Fruit fly (Drosophila melanogaster) whole organism, prepupa: ENCODE measurements around the gene Sema5c.

Experiments used
- Blimp-1 ChIP-seq: fragments of 200-800 bp; sonication (Bioruptor generic); optimal IDR thresholded peaks from 3 replicates; lab custom pipeline; 2017; ENCODE audit warnings: missing biosample characterization, missing genetic modification characterization, mild to moderate bottlenecking, moderate library complexity, missing genetic modification reagents
- CG10631 ChIP-seq: fragments of 200-800 bp; sonication (Bioruptor generic); optimal IDR thresholded peaks from 2 replicates; lab custom pipeline; 2016; ENCODE audit warnings: missing biosample characterization, missing genetic modification characterization
- CG10669 ChIP-seq: fragments of 200-800 bp; sonication (Bioruptor generic); optimal IDR thresholded peaks from 3 replicates; lab custom pipeline; 2018; ENCODE audit warnings: missing biosample characterization, mild to moderate bottlenecking, missing genetic modification characterization, moderate library complexity
- CG11294 ChIP-seq: fragments of 200-800 bp; sonication (Bioruptor generic); IDR thresholded peaks from 2 replicates; pipeline ENCODE4 v1.3.6; 2022; ENCODE audit warnings: missing biosample characterization, missing genetic modification characterization
- CG11762 ChIP-seq: fragments of 200-800 bp; sonication (Bioruptor generic); optimal IDR thresholded peaks from 3 replicates; lab custom pipeline; 2016; ENCODE audit warnings: missing biosample characterization, missing genetic modification characterization; ENCODE audit not compliant: insufficient read depth
- CG11902 ChIP-seq: fragments of 200-800 bp; sonication (Bioruptor generic); optimal IDR thresholded peaks from 3 replicates; lab custom pipeline; 2016; ENCODE audit warnings: missing biosample characterization, missing genetic modification characterization
- CG15336 ChIP-seq: fragments of 200-800 bp; sonication (Bioruptor generic); IDR thresholded peaks from 2 replicates; pipeline ENCODE4 v1.3.6; 2022; ENCODE audit warnings: missing biosample characterization, missing genetic modification characterization
- CG1621 ChIP-seq: fragments of 200-800 bp; sonication (Bioruptor generic); optimal IDR thresholded peaks from 3 replicates; lab custom pipeline; 2018; ENCODE audit warnings: missing biosample characterization, mild to moderate bottlenecking, missing genetic modification characterization
- CG16779 ChIP-seq: fragments of 200-800 bp; sonication (Bioruptor generic); optimal IDR thresholded peaks from 3 replicates; lab custom pipeline; 2017; ENCODE audit warnings: missing biosample characterization, mild to moderate bottlenecking, missing genetic modification characterization
- CG3032 ChIP-seq: fragments of 200-800 bp; optimal IDR thresholded peaks from 2 replicates; lab custom pipeline; 2019; ENCODE audit warnings: missing biosample characterization, mild to moderate bottlenecking, missing genetic modification characterization, moderate library complexity
- CG31627 ChIP-seq: fragments of 200-800 bp; sonication (Bioruptor generic); optimal IDR thresholded peaks from 3 replicates; lab custom pipeline; 2016; ENCODE audit warnings: missing biosample characterization, missing genetic modification characterization
- CG32006 ChIP-seq: fragments of 200-800 bp; sonication (Bioruptor generic); optimal IDR thresholded peaks from 3 replicates; lab custom pipeline; 2017; ENCODE audit warnings: missing biosample characterization, mild to moderate bottlenecking, missing genetic modification characterization
- CG34406 ChIP-seq: fragments of 200-800 bp; sonication (Bioruptor generic); optimal IDR thresholded peaks from 3 replicates; lab custom pipeline; 2016; ENCODE audit warnings: missing biosample characterization, missing genetic modification characterization
- CG3919 ChIP-seq: fragments of 200-800 bp; sonication (Bioruptor generic); optimal IDR thresholded peaks from 3 replicates; lab custom pipeline; 2016; ENCODE audit warnings: missing biosample characterization, missing genetic modification characterization
- CG4318 ChIP-seq: fragments of 200-800 bp; sonication (Bioruptor generic); optimal IDR thresholded peaks from 3 replicates; lab custom pipeline; 2017; ENCODE audit warnings: missing biosample characterization, mild to moderate bottlenecking, missing genetic modification characterization
- CG6163 ChIP-seq: fragments of 200-800 bp; sonication (Bioruptor generic); IDR thresholded peaks from 3 replicates; pipeline ENCODE4 v1.3.6; 2022; ENCODE audit warnings: missing biosample characterization, missing genetic modification characterization
- CG6276 ChIP-seq: fragments of 200-800 bp; sonication (Bioruptor generic); optimal IDR thresholded peaks from 2 replicates; lab custom pipeline; 2017; ENCODE audit warnings: missing biosample characterization, mild to moderate bottlenecking, missing genetic modification characterization
- CG6792 ChIP-seq: fragments of 200-800 bp; sonication (Bioruptor generic); optimal IDR thresholded peaks from 3 replicates; lab custom pipeline; 2016; ENCODE audit warnings: missing biosample characterization, missing genetic modification characterization
- CG6808 ChIP-seq: fragments of 200-800 bp; sonication (Bioruptor generic); optimal IDR thresholded peaks from 3 replicates; lab custom pipeline; 2017; ENCODE audit warnings: missing biosample characterization, missing genetic modification characterization, mild to moderate bottlenecking, moderate library complexity, missing genetic modification reagents
- CG6854 ChIP-seq: fragments of 200-800 bp; sonication (Bioruptor generic); optimal IDR thresholded peaks from 2 replicates; lab custom pipeline; 2017; ENCODE audit warnings: missing biosample characterization, mild to moderate bottlenecking, missing genetic modification characterization
- CG7368 ChIP-seq: fragments of 200-800 bp; sonication (Bioruptor generic); optimal IDR thresholded peaks from 3 replicates; lab custom pipeline; 2016; ENCODE audit warnings: missing biosample characterization, missing genetic modification characterization
- CG8119 ChIP-seq: fragments of 200-800 bp; sonication (Bioruptor generic); IDR thresholded peaks from 3 replicates; pipeline ENCODE4 v1.3.6; 2022; ENCODE audit warnings: missing biosample characterization, missing genetic modification characterization
- CG8319 ChIP-seq: fragments of 200-800 bp; sonication (Bioruptor generic); optimal IDR thresholded peaks from 3 replicates; lab custom pipeline; 2016; ENCODE audit warnings: missing biosample characterization, missing genetic modification characterization
- Eip75B ChIP-seq: fragments of 200-800 bp; sonication (Bioruptor generic); optimal IDR thresholded peaks from 3 replicates; lab custom pipeline; 2016; ENCODE audit warnings: missing biosample characterization, missing genetic modification characterization
- Eip93F ChIP-seq: fragments of 200-800 bp; sonication (Bioruptor generic); optimal IDR thresholded peaks from 2 replicates; lab custom pipeline; 2016; ENCODE audit warnings: missing biosample characterization, mild to moderate bottlenecking, missing genetic modification characterization
- Ets96B ChIP-seq: fragments of 200-800 bp; optimal IDR thresholded peaks from 2 replicates; lab custom pipeline; 2019; ENCODE audit warnings: missing biosample characterization, mild to moderate bottlenecking, missing genetic modification characterization, moderate library complexity
- Gug ChIP-seq: fragments of 200-800 bp; sonication (Bioruptor generic); IDR thresholded peaks from 2 replicates; pipeline ENCODE4 v1.3.6; 2022; ENCODE audit warnings: missing biosample characterization, missing genetic modification characterization
- Hr38 ChIP-seq: sonication (Bioruptor generic); optimal IDR thresholded peaks from 2 replicates; lab custom pipeline; 2016; ENCODE audit warnings: missing biosample characterization, missing genetic modification characterization
- Hr39 ChIP-seq: fragments of 200-800 bp; sonication (Bioruptor generic); optimal IDR thresholded peaks from 2 replicates; lab custom pipeline; 2016; ENCODE audit warnings: missing biosample characterization, missing genetic modification characterization
- Hr4 ChIP-seq: fragments of 200-800 bp; sonication (Bioruptor generic); optimal IDR thresholded peaks from 3 replicates; lab custom pipeline; 2016; ENCODE audit warnings: missing biosample characterization, missing genetic modification characterization
- Lpt ChIP-seq: fragments of 200-800 bp; sonication (Bioruptor generic); optimal IDR thresholded peaks from 3 replicates; lab custom pipeline; 2016; ENCODE audit warnings: missing biosample characterization, missing genetic modification characterization
- Met ChIP-seq: fragments of 200-800 bp; sonication (Bioruptor generic); optimal IDR thresholded peaks from 3 replicates; lab custom pipeline; 2016; ENCODE audit warnings: missing biosample characterization, missing genetic modification characterization
- OdsH ChIP-seq: fragments of 200-800 bp; sonication (Bioruptor generic); optimal IDR thresholded peaks from 3 replicates; lab custom pipeline; 2016; ENCODE audit warnings: missing biosample characterization, missing genetic modification characterization
- Smox ChIP-seq: fragments of 200-800 bp; sonication (Bioruptor generic); optimal IDR thresholded peaks from 3 replicates; lab custom pipeline; 2016; ENCODE audit warnings: missing biosample characterization, missing genetic modification characterization
- Sox102F ChIP-seq: fragments of 200-800 bp; sonication (Bioruptor generic); optimal IDR thresholded peaks from 2 replicates; lab custom pipeline; 2016; ENCODE audit warnings: missing biosample characterization, mild to moderate bottlenecking, missing genetic modification characterization
- Sox14 ChIP-seq: fragments of 200-800 bp; sonication (Bioruptor generic); optimal IDR thresholded peaks from 3 replicates; lab custom pipeline; 2016; ENCODE audit warnings: missing biosample characterization, missing genetic modification characterization
- Sox15 ChIP-seq: fragments of 200-800 bp; sonication (Bioruptor generic); optimal IDR thresholded peaks from 3 replicates; lab custom pipeline; 2016; ENCODE audit warnings: missing biosample characterization, missing genetic modification characterization
- achi ChIP-seq: fragments of 200-800 bp; sonication (Bioruptor generic); optimal IDR thresholded peaks from 3 replicates; lab custom pipeline; 2016; ENCODE audit warnings: missing biosample characterization, missing genetic modification characterization
- acj6 ChIP-seq: fragments of 200-800 bp; sonication (Bioruptor generic); optimal IDR thresholded peaks from 3 replicates; lab custom pipeline; 2016; ENCODE audit warnings: missing biosample characterization, missing genetic modification characterization
- cyc ChIP-seq: fragments of 200-800 bp; sonication (Bioruptor generic); optimal IDR thresholded peaks from 3 replicates; lab custom pipeline; 2016; ENCODE audit warnings: missing biosample characterization, missing genetic modification characterization
- dsx ChIP-seq: fragments of 200-800 bp; optimal IDR thresholded peaks from 3 replicates; lab custom pipeline; 2019; ENCODE audit warnings: missing biosample characterization, mild to moderate bottlenecking, missing genetic modification characterization, moderate library complexity; ENCODE audit not compliant: poor library complexity, severe bottlenecking
- eg ChIP-seq: fragments of 200-800 bp; sonication (Bioruptor generic); IDR thresholded peaks from 3 replicates; pipeline ENCODE4 v1.3.6; 2022; ENCODE audit warnings: missing biosample characterization, missing genetic modification characterization
- fd59A ChIP-seq: fragments of 200-800 bp; sonication (Bioruptor generic); optimal IDR thresholded peaks from 2 replicates; lab custom pipeline; 2017; ENCODE audit warnings: missing biosample characterization, mild to moderate bottlenecking, missing genetic modification characterization, missing genetic modification reagents
- fd85E ChIP-seq: fragments of 200-800 bp; sonication (Bioruptor generic); optimal IDR thresholded peaks from 3 replicates; lab custom pipeline; 2016; ENCODE audit warnings: missing biosample characterization, missing genetic modification characterization
- lz ChIP-seq: fragments of 200-800 bp; sonication (Bioruptor generic); optimal IDR thresholded peaks from 3 replicates; lab custom pipeline; 2016; ENCODE audit warnings: missing biosample characterization, missing genetic modification characterization
- net ChIP-seq: fragments of 200-800 bp; sonication (Bioruptor generic); optimal IDR thresholded peaks from 3 replicates; lab custom pipeline; 2016; ENCODE audit warnings: missing biosample characterization, missing genetic modification characterization
- pdm3 ChIP-seq: fragments of 200-800 bp; sonication (Bioruptor generic); optimal IDR thresholded peaks from 3 replicates; lab custom pipeline; 2016; ENCODE audit warnings: missing biosample characterization, missing genetic modification characterization
- salr ChIP-seq, 2 experiments: fragments of 200-800 bp; sonication (Bioruptor generic); optimal IDR thresholded peaks; 3 replicates each; lab custom pipeline; 2016 to 2018; ENCODE audit warnings: missing biosample characterization in 2 of 2, missing genetic modification characterization in 2 of 2, mild to moderate bottlenecking in 1 of 2
- spab ChIP-seq: fragments of 200-800 bp; sonication (Bioruptor generic); optimal IDR thresholded peaks from 2 replicates; lab custom pipeline; 2017; ENCODE audit warnings: missing biosample characterization, mild to moderate bottlenecking, missing genetic modification characterization, missing genetic modification reagents
- ss ChIP-seq, 2 experiments: fragments of 200-800 bp; sonication (Bioruptor generic); optimal IDR thresholded peaks; 2 replicates in 1 of 2; 3 replicates in 1 of 2; lab custom pipeline; 2017 to 2018; ENCODE audit warnings: mild to moderate bottlenecking in 2 of 2, missing biosample characterization in 2 of 2, missing genetic modification characterization in 2 of 2, moderate library complexity in 1 of 2
- svp ChIP-seq: fragments of 200-800 bp; sonication (Bioruptor generic); peaks from one replicate; lab custom pipeline; 2016; ENCODE audit warnings: missing biosample characterization, missing genetic modification characterization
- topi ChIP-seq: fragments of 200-800 bp; sonication (Bioruptor generic); optimal IDR thresholded peaks from 3 replicates; lab custom pipeline; 2016; ENCODE audit warnings: missing biosample characterization, missing genetic modification characterization

Sema5c gene

DNA sequence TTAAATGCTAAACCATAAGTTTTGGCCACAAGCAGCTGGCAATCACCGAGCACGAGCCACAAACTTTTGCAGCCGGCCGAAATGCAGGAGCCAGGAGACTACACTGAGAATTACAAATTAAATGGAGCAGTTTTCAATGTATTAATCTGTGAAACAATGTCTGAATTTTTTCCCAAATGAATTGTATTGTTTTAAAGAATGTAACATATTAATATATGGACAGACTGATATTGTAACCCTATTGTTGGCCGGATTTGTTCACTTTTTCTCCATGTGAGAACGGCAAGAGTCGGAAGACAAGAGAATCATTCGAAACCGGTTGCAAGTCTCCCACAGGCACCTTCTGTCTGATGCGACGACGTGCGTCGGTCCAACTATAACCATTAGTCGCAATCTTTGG is 33.5 kb upstream of the Sema5c start:
- TF ChIP-seq ss (GFP tag; optimal IDR thresholded peaks at IDR 0.05; lab: Kevin White, UChicago): peak; percentile 89 to 90
- TF ChIP-seq CG3919 (GFP tag; lab: Kevin White, UChicago): peak; percentile 92
- TF ChIP-seq acj6 (GFP tag; lab: Kevin White, UChicago): peak; percentile 87
- TF ChIP-seq CG32006 (GFP tag; lab: Kevin White, UChicago): peak; percentile 72
- peak; percentile 81 for TF ChIP-seq CG11902 (GFP tag; lab: Kevin White, UChicago)
- peak; percentile 92 for TF ChIP-seq CG10631 (GFP tag; lab: Kevin White, UChicago)
- TF ChIP-seq svp: peak; percentile 97
- TF ChIP-seq Eip93F (GFP tag; lab: Kevin White, UChicago): peak; percentile 90
- TF ChIP-seq achi (GFP tag; lab: Kevin White, UChicago): peak; percentile 89
- TF ChIP-seq eg: peak; percentile 75
- peak; percentile 89 for TF ChIP-seq CG1621
- TF ChIP-seq Lpt (GFP tag; lab: Kevin White, UChicago): peak; percentile 76
- peak; percentile 69 for TF ChIP-seq Sox15 (GFP tag; lab: Kevin White, UChicago)
- peak; percentile 79 for TF ChIP-seq fd59A (GFP tag; lab: Kevin White, UChicago)
- peak; percentile 93 for TF ChIP-seq cyc (GFP tag; lab: Kevin White, UChicago)
- TF ChIP-seq CG4318 (GFP tag; lab: Kevin White, UChicago): peak; percentile 17
- no peak for TF ChIP-seq Hr38 (GFP tag; lab: Kevin White, UChicago)
- peak; percentile 91 for TF ChIP-seq CG6792 (GFP tag; lab: Kevin White, UChicago)
- peak; percentile 94 for TF ChIP-seq topi
- TF ChIP-seq spab (GFP tag; lab: Kevin White, UChicago): peak; percentile 82
- TF ChIP-seq net (GFP tag; lab: Kevin White, UChicago): peak; percentile 81
- TF ChIP-seq CG11762 (GFP tag; lab: Kevin White, UChicago): peak; percentile 77
- peak; percentile 67 for TF ChIP-seq Gug (GFP tag; lab: Robert Waterston, UW)
- TF ChIP-seq fd85E (GFP tag; lab: Kevin White, UChicago): peak; percentile 61
- peak; percentile 88 for TF ChIP-seq CG6854 (GFP tag; lab: Kevin White, UChicago)
- peak; percentile 74 to 79 for TF ChIP-seq salr (GFP tag; optimal IDR thresholded peaks at IDR 0.05; lab: Kevin White, UChicago)
- peak; percentile 91 for TF ChIP-seq lz (GFP tag; lab: Kevin White, UChicago)
- TF ChIP-seq CG3032 (tag; lab: Kevin White, UChicago): peak; percentile 89
- peak; percentile 72 for TF ChIP-seq CG16779
- TF ChIP-seq CG31627: peak; percentile 93
- peak; percentile 74 for TF ChIP-seq CG15336
- TF ChIP-seq CG6276 (GFP tag; lab: Kevin White, UChicago): no peak
- 0 out of 2 replicates have a peak, but pooled peaks have one; percentile 33 for TF ChIP-seq CG11294 (GFP tag; lab: Robert Waterston, UW)
- peak; percentile 96 for TF ChIP-seq Sox102F (GFP tag; lab: Kevin White, UChicago)
- peak; percentile 92 for TF ChIP-seq Hr39 (GFP tag; lab: Kevin White, UChicago)
- peak; percentile 81 for TF ChIP-seq CG7368 (GFP tag; lab: Kevin White, UChicago)
- TF ChIP-seq Smox (GFP tag; lab: Kevin White, UChicago): peak; percentile 92
- peak; percentile 95 for TF ChIP-seq Met (GFP tag; lab: Kevin White, UChicago)
- peak; percentile 72 for TF ChIP-seq CG8319 (GFP tag; lab: Kevin White, UChicago)
- peak; percentile 86 for TF ChIP-seq CG10669
- TF ChIP-seq CG6163: peak; percentile 93
- peak; percentile 81 for TF ChIP-seq CG6808
- peak; percentile 91 for TF ChIP-seq dsx (GFP tag; lab: Kevin White, UChicago)
- peak; percentile 79 for TF ChIP-seq Blimp-1
- peak; percentile 50 for TF ChIP-seq Hr4 (GFP tag; lab: Kevin White, UChicago)
- TF ChIP-seq pdm3 (GFP tag; lab: Kevin White, UChicago): peak; percentile 86
- TF ChIP-seq Sox14: peak; percentile 93
- peak; percentile 79; the same call in 2 of the 3 replicates for TF ChIP-seq CG8119 (GFP tag; lab: Robert Waterston, UW)
- peak; percentile 87 for TF ChIP-seq Ets96B
- peak; percentile 85 for TF ChIP-seq CG34406 (GFP tag; lab: Kevin White, UChicago)
- TF ChIP-seq Eip75B (GFP tag; lab: Kevin White, UChicago): peak; percentile 89
- peak; percentile 85 for TF ChIP-seq OdsH (GFP tag; lab: Kevin White, UChicago)
